Fruit fly (Drosophila melanogaster) whole organism, larva: ENCODE results near the gene FucTB.
A peak's percentile ranks its signal among the peaks of the same experiment; 100 is the strongest.

Source experiments
- noc ChIP-seq: fragments of 200-800 bp; sonication (Bioruptor generic); optimal IDR thresholded peaks from 3 replicates; lab custom pipeline; 2019; ENCODE audit warnings: missing biosample characterization, mild to moderate bottlenecking, missing genetic modification characterization, moderate library complexity

Gene FucTB

dm6 chr2L:9430992-9431602 is at the start of gene FucTB, which contains the start of gene scat:
Gene FucTB (minus strand): TSS chr2L:9431052.
Gene scat (plus strand): TSS chr2L:9431405.
- peak; percentile 80 for TF ChIP-seq noc (tag; lab: Kevin White, UChicago)

dm6 chr2L:9467392-9467791 is 36.5 kb upstream of the FucTB start:
- TF ChIP-seq noc (tag; lab: Kevin White, UChicago) = no peak

dm6 chr2L:9464455-9465063 is 33.7 kb upstream of the FucTB start:
- TF ChIP-seq noc (tag; lab: Kevin White, UChicago) = no peak

dm6 chr2L:9460092-9460473 is 29.2 kb upstream of the FucTB start:
- TF ChIP-seq noc (tag; lab: Kevin White, UChicago) = no peak

- TF ChIP-seq noc (tag; lab: Kevin White, UChicago) = peak; percentile 32
Observed at dm6 chr2L:9459372-9460091, 28.7 kb upstream of the FucTB start.

- no peak for TF ChIP-seq noc (tag; lab: Kevin White, UChicago)
Observed at dm6 chr2L:9457865-9458264, 27.0 kb upstream of the FucTB start.

- TF ChIP-seq noc (tag; lab: Kevin White, UChicago) = no peak
Observed at dm6 chr2L:9457456-9457855, 26.6 kb upstream of the FucTB start.

- TF ChIP-seq noc (tag; lab: Kevin White, UChicago) = no peak
Observed at dm6 chr2L:9455157-9455556, 24.3 kb upstream of the FucTB start.

- no peak for TF ChIP-seq noc (tag; lab: Kevin White, UChicago)
Observed at dm6 chr2L:9454369-9455054, 23.7 kb upstream of the FucTB start.

dm6 chr2L:9452959-9453358 is 22.1 kb upstream of the FucTB start:
- no peak for TF ChIP-seq noc (tag; lab: Kevin White, UChicago)

- peak; percentile 99 for TF ChIP-seq noc (tag; lab: Kevin White, UChicago)
Observed at dm6 chr2L:9449257-9449972, 18.6 kb upstream of the FucTB start.

- no peak for TF ChIP-seq noc (tag; lab: Kevin White, UChicago)
Observed at dm6 chr2L:9448322-9449256, 17.7 kb upstream of the FucTB start.

dm6 chr2L:9447816-9448215 is 17.0 kb upstream of the FucTB start:
- TF ChIP-seq noc (tag; lab: Kevin White, UChicago) = no peak

dm6 chr2L:9446398-9446945 is 15.6 kb upstream of the FucTB start:
- no peak for TF ChIP-seq noc (tag; lab: Kevin White, UChicago)
